Worm (Caenorhabditis elegans) whole organism, L3 larva: ENCODE results near the gene K09F6.10.

Experiments used
- R02D3.7 ChIP-seq: fragments of 150-350 bp; optimal IDR thresholded peaks from 2 replicates; lab custom pipeline; 2014; ENCODE audit warnings: missing biosample characterization, missing genetic modification characterization
- ZK546.5 ChIP-seq: sonication (generic microtip); optimal IDR thresholded peaks from 2 replicates; lab custom pipeline; 2017; ENCODE audit warnings: missing biosample characterization, missing genetic modification characterization
- ama-1 ChIP-seq: fragments of 150-350 bp; optimal IDR thresholded peaks from 2 replicates; lab custom pipeline; 2018
- ceh-28 ChIP-seq: fragments of 150-350 bp; optimal IDR thresholded peaks from 2 replicates; lab custom pipeline; 2014; ENCODE audit warnings: missing biosample characterization, missing genetic modification reagents, missing genetic modification characterization
- ceh-82 ChIP-seq: fragments of 150-350 bp; optimal IDR thresholded peaks from 2 replicates; lab custom pipeline; 2014; ENCODE audit warnings: missing biosample characterization, missing genetic modification characterization
- daf-12 ChIP-seq: fragments of 150-350 bp; optimal IDR thresholded peaks from 2 replicates; lab custom pipeline; 2014; ENCODE audit warnings: missing biosample characterization, missing genetic modification reagents, missing genetic modification characterization
- egl-27 ChIP-seq: sonication (generic microtip); optimal IDR thresholded peaks from 4 replicates; lab custom pipeline; 2017; ENCODE audit warnings: missing biosample characterization, missing genetic modification reagents, missing genetic modification characterization
- elt-2 ChIP-seq: sonication (generic microtip); optimal IDR thresholded peaks from 2 replicates; lab custom pipeline; 2016; ENCODE audit warnings: missing genetic modification reagents, mild to moderate bottlenecking, missing genetic modification characterization, missing compliant biosample characterization
- eor-1 ChIP-seq, 2 experiments: fragments of 150-350 bp; optimal IDR thresholded peaks; 2 replicates each; lab custom pipeline; 2014 to 2018; ENCODE audit warnings: missing biosample characterization in 2 of 2, missing genetic modification characterization in 2 of 2
- fkh-10 ChIP-seq: sonication (generic microtip); optimal IDR thresholded peaks from 2 replicates; lab custom pipeline; 2017; ENCODE audit warnings: missing biosample characterization, missing genetic modification reagents, missing genetic modification characterization
- fos-1 ChIP-seq: fragments of 150-350 bp; optimal IDR thresholded peaks from 2 replicates; lab custom pipeline; 2014; ENCODE audit warnings: missing biosample characterization, missing genetic modification characterization
- hmg-11 ChIP-seq: sonication (generic microtip); optimal IDR thresholded peaks from 2 replicates; lab custom pipeline; 2016; ENCODE audit warnings: missing genetic modification characterization, missing compliant biosample characterization
- jun-1 ChIP-seq: fragments of 150-350 bp; optimal IDR thresholded peaks from 2 replicates; lab custom pipeline; 2014; ENCODE audit warnings: missing biosample characterization, missing genetic modification reagents, missing genetic modification characterization
- lin-39 ChIP-seq: fragments of 150-350 bp; optimal IDR thresholded peaks from 2 replicates; lab custom pipeline; 2018; ENCODE audit warnings: missing biosample characterization, missing genetic modification reagents, missing genetic modification characterization
- mdl-1 ChIP-seq: fragments of 150-350 bp; optimal IDR thresholded peaks from 2 replicates; lab custom pipeline; 2014; ENCODE audit warnings: missing biosample characterization, missing genetic modification characterization
- nhr-12 ChIP-seq: fragments of 150-350 bp; optimal IDR thresholded peaks from 2 replicates; lab custom pipeline; 2014; ENCODE audit warnings: missing biosample characterization, missing genetic modification characterization
- nhr-23 ChIP-seq: fragments of 150-350 bp; optimal IDR thresholded peaks from 2 replicates; lab custom pipeline; 2014; ENCODE audit warnings: missing biosample characterization, missing genetic modification reagents, missing genetic modification characterization
- nhr-237 ChIP-seq: fragments of 150-350 bp; optimal IDR thresholded peaks from 2 replicates; lab custom pipeline; 2014; ENCODE audit warnings: missing biosample characterization, missing genetic modification characterization
- nhr-25 ChIP-seq: sonication (generic microtip); optimal IDR thresholded peaks from 2 replicates; lab custom pipeline; 2017; ENCODE audit warnings: missing biosample characterization, missing genetic modification characterization
- nhr-28 ChIP-seq: fragments of 150-350 bp; optimal IDR thresholded peaks from 2 replicates; lab custom pipeline; 2014; ENCODE audit warnings: missing biosample characterization, missing genetic modification characterization
- nhr-67 ChIP-seq: fragments of 150-350 bp; optimal IDR thresholded peaks from 2 replicates; lab custom pipeline; 2014; ENCODE audit warnings: missing biosample characterization, missing genetic modification characterization
- nhr-77 ChIP-seq: fragments of 150-350 bp; optimal IDR thresholded peaks from 2 replicates; lab custom pipeline; 2014; ENCODE audit warnings: missing biosample characterization, missing genetic modification characterization
- pha-4 ChIP-seq: fragments of 150-350 bp; optimal IDR thresholded peaks from 2 replicates; lab custom pipeline; 2014; ENCODE audit warnings: missing biosample characterization, missing genetic modification reagents, missing genetic modification characterization
- pqm-1 ChIP-seq: fragments of 150-350 bp; optimal IDR thresholded peaks from 2 replicates; lab custom pipeline; 2017; ENCODE audit warnings: missing biosample characterization, missing genetic modification characterization, inconsistent platforms
- sea-2 ChIP-seq: fragments of 150-350 bp; sonication (generic microtip); optimal IDR thresholded peaks from 4 replicates; lab custom pipeline; 2014; ENCODE audit warnings: missing biosample characterization, missing genetic modification reagents, missing genetic modification characterization
- snpc-4 ChIP-seq: fragments of 150-350 bp; optimal IDR thresholded peaks from 2 replicates; lab custom pipeline; 2014; ENCODE audit warnings: missing biosample characterization, missing genetic modification characterization
- unc-39 ChIP-seq: sonication (generic microtip); optimal IDR thresholded peaks from 4 replicates; lab custom pipeline; 2017; ENCODE audit warnings: missing biosample characterization, missing genetic modification characterization
- unc-62 ChIP-seq: fragments of 150-350 bp; sonication (generic microtip); optimal IDR thresholded peaks from 4 replicates; lab custom pipeline; 2014; ENCODE audit warnings: missing biosample characterization, missing genetic modification reagents, missing genetic modification characterization
- zag-1 ChIP-seq: fragments of 150-350 bp; optimal IDR thresholded peaks from 2 replicates; lab custom pipeline; 2014; ENCODE audit warnings: missing biosample characterization, missing genetic modification characterization
- ztf-11 ChIP-seq: fragments of 150-350 bp; optimal IDR thresholded peaks from 2 replicates; lab custom pipeline; 2014; ENCODE audit warnings: missing biosample characterization, missing genetic modification characterization
- ztf-4 ChIP-seq: fragments of 150-350 bp; optimal IDR thresholded peaks from 2 replicates; lab custom pipeline; 2014; ENCODE audit warnings: missing biosample characterization, missing genetic modification characterization

The K09F6.10 gene

ce11 chrII:2328963-2329442, 40.3 kb upstream of the K09F6.10 start, which contains the start of the genes ZK1240.8 and ZK1240.1:
Gene ZK1240.8, minus strand, starts transcription at chrII:2329063.
Gene ZK1240.1, plus strand, starts transcription at chrII:2329392.
- TF ChIP-seq nhr-237 = no peak
- TF ChIP-seq nhr-28 (tag; lab: Kevin White, UChicago) = no peak
- TF ChIP-seq unc-62 (GFP tag; lab: Kevin White, UChicago) = no peak

ce11 chrII:2324956-2325355, 36.3 kb upstream of the K09F6.10 start, which contains the start of gene ZK1240.11:
Gene ZK1240.11, plus strand, starts transcription at chrII:2325256.
- TF ChIP-seq ceh-82 (tag; lab: Kevin White, UChicago) (no peak), ceh-28 (no peak), zag-1 (tag; lab: Kevin White, UChicago) (no peak), nhr-12 (tag; lab: Kevin White, UChicago) (no peak), daf-12 (no peak), nhr-23 (tag; lab: Kevin White, UChicago) (no peak), lin-39 (no peak), eor-1 (tag; optimal IDR thresholded peaks at IDR 0.05; lab: Kevin White, UChicago) (no peak), unc-62 (GFP tag; lab: Kevin White, UChicago) (no peak), ama-1 (lab: Kevin White, UChicago) (no peak), nhr-67 (tag; lab: Kevin White, UChicago) (no peak), ZK546.5 (tag; lab: Kevin White, UChicago) (no peak), nhr-77 (tag; lab: Kevin White, UChicago) (no peak), nhr-237 (no peak), unc-39 (no peak), nhr-28 (tag; lab: Kevin White, UChicago) (no peak), snpc-4 (no peak), fos-1 (no peak), fkh-10 (GFP tag; lab: Kevin White, UChicago) (no peak), mdl-1 (no peak)

DNA sequence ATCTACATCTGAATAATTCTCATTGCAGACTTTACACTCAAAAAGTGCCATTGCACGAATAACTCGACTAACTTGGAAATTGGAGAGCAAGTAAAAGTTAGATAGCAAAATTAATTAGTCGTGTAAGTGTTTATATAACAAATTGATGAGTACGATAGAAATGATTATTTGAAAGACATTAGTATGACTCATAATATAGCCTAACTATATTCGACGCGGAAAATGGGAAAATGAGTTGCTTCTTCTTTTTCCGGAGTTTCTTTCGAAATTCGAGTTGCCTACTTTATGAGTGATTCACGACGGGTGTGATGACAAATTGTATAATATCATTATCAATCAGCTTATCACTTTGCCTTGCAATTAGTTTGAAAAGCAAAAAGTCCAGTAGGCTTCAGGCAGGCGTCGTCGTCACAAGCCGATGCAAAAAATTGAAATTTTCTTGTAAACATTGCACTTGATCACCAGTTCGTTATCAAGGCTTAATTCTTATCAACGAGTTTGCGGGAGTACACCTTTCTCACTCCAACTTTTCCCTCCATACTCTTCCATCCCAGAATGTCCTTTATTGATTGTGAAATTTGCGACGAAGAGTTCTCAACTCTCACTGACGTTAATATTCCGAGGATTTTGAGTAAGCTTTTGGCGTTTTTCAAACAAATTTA, 34.3 kb upstream of the K09F6.10 start, which contains the start of the genes ZK1240.6 and ZK1240.2:
ZK1240.6 (minus strand) TSS at position 51 of the 662 bp plus-strand sequence.
ZK1240.2 (plus strand) TSS at position 520 of the 662 bp plus-strand sequence.
- peak; percentile 24 for TF ChIP-seq pha-4 (tag; lab: Kevin White, UChicago)
- no peak for TF ChIP-seq fkh-10 (GFP tag; lab: Kevin White, UChicago)
- no peak for TF ChIP-seq ZK546.5 (tag; lab: Kevin White, UChicago)
- no peak for TF ChIP-seq nhr-67 (tag; lab: Kevin White, UChicago)
- peak; percentile 93 for TF ChIP-seq elt-2
- TF ChIP-seq pqm-1 (tag; lab: Kevin White, UChicago) = peak; percentile 46
- peak; percentile 50 for TF ChIP-seq jun-1 (tag; lab: Kevin White, UChicago)

- peak; percentile 82 for TF ChIP-seq elt-2
- TF ChIP-seq pqm-1 (tag; lab: Kevin White, UChicago) = peak; percentile 59
- no peak for TF ChIP-seq ama-1 (lab: Kevin White, UChicago)
Observed at ce11 chrII:2320097-2320496, 31.4 kb upstream of the K09F6.10 start, which contains the start of gene ZK1240.3. Gene ZK1240.3, plus strand, starts transcription at chrII:2320334.

DNA sequence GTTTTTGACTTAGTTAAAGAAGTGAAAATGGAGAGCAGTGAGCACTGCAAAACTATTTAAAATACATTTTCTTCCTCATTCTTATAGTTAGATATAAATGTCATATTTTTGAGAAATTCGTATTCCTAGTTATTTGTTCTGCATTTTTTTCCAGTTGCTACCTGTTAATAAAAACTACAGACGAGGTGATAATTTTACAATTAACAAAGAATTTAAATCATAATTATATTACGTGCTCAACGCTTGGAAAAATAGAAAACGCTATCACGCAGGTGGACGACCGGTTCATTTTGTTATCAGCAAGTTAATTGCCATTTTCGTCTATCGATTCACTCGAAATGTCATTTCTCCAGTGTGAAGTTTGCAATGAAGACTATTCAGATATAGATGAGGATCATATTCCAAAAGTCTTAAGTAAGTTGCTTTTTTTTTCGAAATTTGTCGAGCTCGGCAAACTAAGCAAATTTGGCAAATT, 29.2 kb upstream of the K09F6.10 start, which contains the start of the genes ZK1240.5 and ZK1240.9:
ZK1240.5 (minus strand) TSS at position 51 of the 475 bp plus-strand sequence.
ZK1240.9 (plus strand) TSS at position 307 of the 475 bp plus-strand sequence.
- peak; percentile 74 for TF ChIP-seq elt-2
- TF ChIP-seq zag-1 (tag; lab: Kevin White, UChicago) = no peak

DNA sequence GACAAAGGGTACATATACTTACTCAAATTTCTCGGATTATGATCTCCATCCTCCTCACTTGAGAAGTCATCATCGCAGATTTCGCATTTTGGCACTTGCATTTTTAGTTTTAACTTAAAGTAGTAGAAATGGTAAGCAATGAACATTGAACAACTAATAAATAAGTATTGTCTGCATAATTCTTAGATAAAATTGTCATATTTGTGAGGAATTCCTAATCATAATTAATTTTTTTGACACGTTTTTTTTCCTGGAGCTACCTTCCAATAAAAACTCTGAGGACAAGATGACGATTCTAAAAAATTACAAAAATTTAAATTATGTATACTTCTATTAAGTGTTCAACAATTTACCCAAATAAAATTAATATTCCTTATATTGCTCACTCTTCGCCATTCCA, 24.1 kb upstream of the K09F6.10 start, which contains the start of the genes trim-21 and B0281.1:
trim-21 (minus strand) TSS at position 101 of the 400 bp plus-strand sequence.
B0281.1 (plus strand) TSS at position 321 of the 400 bp plus-strand sequence.
- TF ChIP-seq ztf-11 (no peak), snpc-4 (no peak), nhr-77 (tag; lab: Kevin White, UChicago) (no peak), nhr-25 (tag; lab: Kevin White, UChicago) (no peak), fos-1 (no peak), pha-4 (tag; lab: Kevin White, UChicago) (no peak), ceh-28 (no peak), zag-1 (tag; lab: Kevin White, UChicago) (no peak), R02D3.7 (no peak), unc-62 (GFP tag; lab: Kevin White, UChicago) (no peak), sea-2 (no peak), ztf-4 (tag; lab: Kevin White, UChicago) (no peak), nhr-28 (tag; lab: Kevin White, UChicago) (no peak), hmg-11 (no peak), ZK546.5 (tag; lab: Kevin White, UChicago) (no peak), eor-1 (tag; optimal IDR thresholded peaks at IDR 0.05; lab: Kevin White, UChicago) (no peak), mdl-1 (no peak), egl-27 (tag; lab: Kevin White, UChicago) (no peak)
